Worm (Caenorhabditis elegans) whole organism, midembryonic: ENCODE measurements around the gene cbp-2.

ENCODE experiments used
- T22C8.4 ChIP-seq: fragments of 200-800 bp; sonication (Bioruptor generic); IDR thresholded peaks from 2 replicates; pipeline ENCODE4 v1.3.6; 2022; ENCODE audit warnings: missing genetic modification characterization, missing compliant biosample characterization
- flt-1 ChIP-seq: fragments of 200-800 bp; sonication (Bioruptor generic); IDR thresholded peaks from 2 replicates; pipeline ENCODE4 v1.3.6; 2022; ENCODE audit warnings: missing genetic modification characterization, missing compliant biosample characterization
- klf-2 ChIP-seq: fragments of 200-800 bp; sonication (Bioruptor generic); conservative IDR thresholded peaks from 2 replicates; pipeline ENCODE4 v1.3.6; 2022; ENCODE audit warnings: missing genetic modification reagents, missing genetic modification characterization, missing compliant biosample characterization
- med-1 ChIP-seq: sonication (generic microtip); optimal IDR thresholded peaks from 2 replicates; lab custom pipeline; 2017; ENCODE audit warnings: missing genetic modification characterization, mild to moderate bottlenecking, missing compliant biosample characterization, antibody characterized with exemption, missing genetic modification reagents; ENCODE audit not compliant: insufficient read depth
- ref-1 ChIP-seq: fragments of 200-800 bp; sonication (Bioruptor generic); conservative IDR thresholded peaks from 2 replicates; pipeline ENCODE4 v1.3.6; 2022; ENCODE audit warnings: missing genetic modification reagents, missing genetic modification characterization, missing compliant biosample characterization
- tab-1 ChIP-seq: fragments of 200-800 bp; sonication (Bioruptor generic); IDR thresholded peaks from 2 replicates; pipeline ENCODE4 v1.3.6; 2022; ENCODE audit warnings: missing genetic modification characterization, missing compliant biosample characterization
- ztf-23 ChIP-seq: fragments of 200-800 bp; sonication (Bioruptor generic); IDR thresholded peaks from 2 replicates; pipeline ENCODE4 v1.3.6; 2022; ENCODE audit warnings: missing genetic modification reagents, missing genetic modification characterization, missing compliant biosample characterization
- ztf-29 ChIP-seq: fragments of 200-800 bp; sonication (Bioruptor generic); IDR thresholded peaks from 2 replicates; pipeline ENCODE4 v1.3.6; 2022; ENCODE audit warnings: missing genetic modification reagents, missing genetic modification characterization, missing compliant biosample characterization

ce11 chrIII:9905307-9905706 is 17.7 kb upstream of the cbp-2 start:
- no peak for TF ChIP-seq flt-1 (GFP tag; lab: Robert Waterston, UW)
- no peak for TF ChIP-seq tab-1 (GFP tag; lab: Robert Waterston, UW)
- no peak for TF ChIP-seq ztf-29
- no peak for TF ChIP-seq klf-2 (GFP tag; lab: Robert Waterston, UW)
- no peak for TF ChIP-seq ref-1
- TF ChIP-seq T22C8.4 (GFP tag; lab: Robert Waterston, UW) = no peak
- TF ChIP-seq med-1 (GFP tag; lab: Kevin White, UChicago) = no peak
- TF ChIP-seq ztf-23 (GFP tag; lab: Robert Waterston, UW) = no peak
